Worm (Caenorhabditis elegans) whole organism, L4/young adult: ENCODE data around the gene acs-21.

Experiments
- W03F9.2 ChIP-seq: fragments of 150-350 bp; optimal IDR thresholded peaks from 2 replicates; lab custom pipeline; 2014; ENCODE audit warnings: missing biosample characterization, missing genetic modification characterization
- dao-5 ChIP-seq: sonication (generic microtip); optimal IDR thresholded peaks from 2 replicates; lab custom pipeline; 2016; ENCODE audit warnings: missing genotype, missing genetic modification characterization, moderate library complexity, missing compliant biosample characterization
- him-1 ChIP-seq: sonication (generic microtip); optimal IDR thresholded peaks from 2 replicates; lab custom pipeline; 2016; ENCODE audit warnings: missing genotype, missing genetic modification reagents, missing genetic modification characterization, missing compliant biosample characterization

Gene acs-21

ce11 chrV:3127670-3128069 lies 38.8 kb downstream of the acs-21 start, which contains the start of gene Y73C8C.10:
Gene Y73C8C.10 (minus strand): TSS chrV:3127770.
- TF ChIP-seq him-1 (tag; lab: Kevin White, UChicago) (no peak), dao-5 (tag; lab: Kevin White, UChicago) (no peak), W03F9.2 (tag; lab: Kevin White, UChicago) (no peak)

- no peak for TF ChIP-seq dao-5 (tag; lab: Kevin White, UChicago)
- no peak for TF ChIP-seq him-1 (tag; lab: Kevin White, UChicago)
- TF ChIP-seq W03F9.2 (tag; lab: Kevin White, UChicago), result no peak
Observed at ce11 chrV:3128803-3129202, 39.9 kb downstream of the acs-21 start, which contains the start of gene tat-6. Gene tat-6 (plus strand): TSS chrV:3129103.

DNA sequence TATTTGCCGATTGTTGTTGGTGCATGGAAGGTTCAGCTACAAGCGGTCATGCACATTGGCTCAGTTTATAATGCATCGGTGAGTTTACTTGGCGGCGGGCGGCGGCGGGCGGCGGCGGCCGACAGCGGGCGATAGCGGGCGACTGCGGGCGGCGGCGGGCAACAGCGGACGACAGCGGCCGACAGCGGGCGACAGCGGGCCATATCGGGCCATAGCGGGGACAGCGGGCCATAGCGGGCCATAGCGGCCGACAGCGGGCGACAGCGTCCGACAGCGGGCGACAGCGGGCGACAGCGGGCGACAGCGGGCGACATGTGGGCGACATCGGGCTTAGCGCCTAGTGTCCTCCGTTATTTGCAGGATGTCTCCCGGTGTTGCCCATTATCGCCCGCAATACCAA lies 43.2 kb downstream of the acs-21 start:
- TF ChIP-seq dao-5 (tag; lab: Kevin White, UChicago), result no peak
- TF ChIP-seq him-1 (tag; lab: Kevin White, UChicago), result no peak
- TF ChIP-seq W03F9.2 (tag; lab: Kevin White, UChicago), result no peak

DNA sequence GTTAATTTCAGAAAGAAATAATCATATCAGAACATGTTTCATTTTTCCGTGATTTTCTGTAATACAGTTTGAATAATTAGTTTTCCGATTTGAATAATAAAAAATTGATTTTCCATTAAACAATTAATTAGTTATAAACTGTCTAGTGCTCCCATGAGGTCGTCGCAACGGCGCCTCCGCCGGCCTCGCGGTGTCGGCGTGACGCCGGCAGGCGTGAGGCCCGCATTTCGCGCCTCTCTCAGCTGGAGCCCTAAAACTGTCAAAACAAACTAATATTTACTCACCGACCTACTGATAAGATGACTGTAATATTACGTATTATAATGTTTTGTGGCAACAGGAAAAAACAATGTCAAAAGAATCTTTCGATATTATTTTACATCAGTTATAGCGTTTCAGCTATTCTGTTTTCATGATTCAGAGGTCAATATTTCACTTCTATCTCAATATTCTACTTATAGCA lies 44.5 kb downstream of the acs-21 start, which contains the start of gene F02C9.2:
F02C9.2 (plus strand) TSS at position 413 of the 463 bp plus-strand sequence.
- TF ChIP-seq dao-5 (tag; lab: Kevin White, UChicago) (no peak), him-1 (tag; lab: Kevin White, UChicago) (no peak), W03F9.2 (tag; lab: Kevin White, UChicago) (no peak)

- TF ChIP-seq him-1 (tag; lab: Kevin White, UChicago) (no peak), W03F9.2 (tag; lab: Kevin White, UChicago) (no peak), dao-5 (tag; lab: Kevin White, UChicago) (no peak)
Observed at ce11 chrV:3138488-3138887, 49.6 kb downstream of the acs-21 start, which contains the start of the genes irld-3 and F02C9.1. Gene irld-3 (minus strand): TSS chrV:3138588. Gene F02C9.1 (plus strand): TSS chrV:3138703.
